Fruit fly (Drosophila melanogaster) whole organism, embryonic: ENCODE data around the gene CG1638.

Experiments
- Antp ChIP-seq: fragments of 200-800 bp; sonication (Bioruptor generic); optimal IDR thresholded peaks from 3 replicates; lab custom pipeline; 2016; ENCODE audit warnings: missing biosample characterization, missing genetic modification characterization
- Atf6 ChIP-seq: fragments of 200-800 bp; sonication (Bioruptor generic); IDR thresholded peaks from 2 replicates; pipeline ENCODE4 v1.3.6; 2022; ENCODE audit warnings: missing biosample characterization, missing genetic modification characterization
- Blimp-1 ChIP-seq: fragments of 200-800 bp; sonication (Bioruptor generic); optimal IDR thresholded peaks from 3 replicates; lab custom pipeline; 2018; ENCODE audit warnings: missing biosample characterization, missing genetic modification characterization, mild to moderate bottlenecking, moderate library complexity, missing genetic modification reagents
- CG11504 ChIP-seq: fragments of 200-800 bp; sonication (Bioruptor generic); optimal IDR thresholded peaks from 3 replicates; lab custom pipeline; 2019; ENCODE audit warnings: missing biosample characterization, mild to moderate bottlenecking, missing genetic modification characterization, moderate library complexity
- CG12942 ChIP-seq: fragments of 200-800 bp; sonication (Bioruptor generic); optimal IDR thresholded peaks from 3 replicates; lab custom pipeline; 2016; ENCODE audit warnings: missing biosample characterization, missing genetic modification characterization
- CG14014 ChIP-seq: fragments of 200-800 bp; sonication (Bioruptor generic); IDR thresholded peaks from 2 replicates; pipeline ENCODE4 v1.3.6; 2022; ENCODE audit warnings: missing biosample characterization, missing genetic modification characterization
- CG15514 ChIP-seq: fragments of 200-800 bp; sonication (Bioruptor generic); optimal IDR thresholded peaks from 3 replicates; lab custom pipeline; 2017; ENCODE audit warnings: missing biosample characterization, missing genetic modification characterization, mild to moderate bottlenecking, moderate library complexity, missing genetic modification reagents
- CG15696 ChIP-seq: fragments of 200-800 bp; sonication (Bioruptor generic); optimal IDR thresholded peaks from 2 replicates; lab custom pipeline; 2019; ENCODE audit warnings: missing biosample characterization, mild to moderate bottlenecking, missing genetic modification characterization, moderate library complexity
- CG17328 ChIP-seq: fragments of 200-800 bp; sonication (Bioruptor generic); IDR thresholded peaks from 2 replicates; pipeline ENCODE4 v1.3.6; 2022; ENCODE audit warnings: missing biosample characterization, missing genetic modification characterization
- CG17359 ChIP-seq: fragments of 200-800 bp; sonication (Bioruptor generic); optimal IDR thresholded peaks from 3 replicates; lab custom pipeline; 2018; ENCODE audit warnings: missing biosample characterization, mild to moderate bottlenecking, missing genetic modification characterization, moderate library complexity
- CG1792 ChIP-seq: fragments of 200-800 bp; sonication (Bioruptor generic); optimal IDR thresholded peaks from 2 replicates; lab custom pipeline; 2016; ENCODE audit warnings: missing biosample characterization, missing genetic modification characterization
- CG18599 ChIP-seq: fragments of 200-800 bp; sonication (Bioruptor generic); optimal IDR thresholded peaks from 3 replicates; lab custom pipeline; 2017; ENCODE audit warnings: missing biosample characterization, missing genetic modification characterization, mild to moderate bottlenecking, moderate library complexity, missing genetic modification reagents
- CG2678 ChIP-seq: fragments of 200-800 bp; sonication (Bioruptor generic); optimal IDR thresholded peaks from 3 replicates; lab custom pipeline; 2019; ENCODE audit warnings: missing biosample characterization, mild to moderate bottlenecking, missing genetic modification characterization, moderate library complexity
- CG30020 ChIP-seq: fragments of 200-800 bp; optimal IDR thresholded peaks from 2 replicates; lab custom pipeline; 2019; ENCODE audit warnings: missing biosample characterization, mild to moderate bottlenecking, missing genetic modification characterization, moderate library complexity
- CG30403 ChIP-seq: fragments of 200-800 bp; sonication (Bioruptor generic); optimal IDR thresholded peaks from 3 replicates; lab custom pipeline; 2016; ENCODE audit warnings: missing biosample characterization, missing genetic modification characterization
- CG3281 ChIP-seq: fragments of 200-800 bp; sonication (Bioruptor generic); optimal IDR thresholded peaks from 3 replicates; lab custom pipeline; 2017; ENCODE audit warnings: missing biosample characterization, mild to moderate bottlenecking, missing genetic modification characterization
- CG6813 ChIP-seq: fragments of 200-800 bp; sonication (Bioruptor generic); optimal IDR thresholded peaks from 2 replicates; lab custom pipeline; 2017; ENCODE audit warnings: missing biosample characterization, missing genetic modification characterization, mild to moderate bottlenecking, moderate library complexity, missing genetic modification reagents
- CG7556 ChIP-seq: fragments of 200-800 bp; sonication (Bioruptor generic); optimal IDR thresholded peaks from 2 replicates; lab custom pipeline; 2017; ENCODE audit warnings: missing biosample characterization, mild to moderate bottlenecking, missing genetic modification characterization
- CG7839 ChIP-seq: fragments of 200-800 bp; sonication (Bioruptor generic); optimal IDR thresholded peaks from 3 replicates; lab custom pipeline; 2018; ENCODE audit warnings: missing biosample characterization, mild to moderate bottlenecking, missing genetic modification characterization, moderate library complexity
- CG8290 ChIP-seq, 3 experiments: fragments of 200-800 bp; sonication (Bioruptor generic); optimal IDR thresholded peaks; 2 replicates each; lab custom pipeline; 2016 to 2019; ENCODE audit warnings: missing biosample characterization in 3 of 3, missing genetic modification characterization in 3 of 3, mild to moderate bottlenecking in 2 of 3, moderate library complexity in 1 of 3
- CG9609 ChIP-seq: fragments of 200-800 bp; sonication (Bioruptor generic); optimal IDR thresholded peaks from 3 replicates; lab custom pipeline; 2016; ENCODE audit warnings: missing biosample characterization, missing genetic modification characterization
- Ets65A ChIP-seq: fragments of 200-800 bp; sonication (Bioruptor generic); peaks from one replicate; lab custom pipeline; 2016; ENCODE audit warnings: missing biosample characterization, missing genetic modification characterization
- Fer1 ChIP-seq: fragments of 200-800 bp; sonication (Bioruptor generic); optimal IDR thresholded peaks from 2 replicates; lab custom pipeline; 2017; ENCODE audit warnings: missing biosample characterization, mild to moderate bottlenecking, missing genetic modification characterization
- H2.0 ChIP-seq: fragments of 200-800 bp; sonication (Bioruptor generic); IDR thresholded peaks from 2 replicates; pipeline ENCODE4 v1.3.6; 2022; ENCODE audit warnings: missing biosample characterization, missing genetic modification characterization
- HLHmδ ChIP-seq: fragments of 200-800 bp; sonication (Bioruptor generic); optimal IDR thresholded peaks from 2 replicates; lab custom pipeline; 2018; ENCODE audit warnings: missing biosample characterization, mild to moderate bottlenecking, missing genetic modification characterization, moderate library complexity
- Hsf ChIP-seq: fragments of 200-800 bp; sonication (Bioruptor generic); optimal IDR thresholded peaks from 3 replicates; lab custom pipeline; 2016; ENCODE audit warnings: missing biosample characterization, missing genetic modification characterization
- Optix ChIP-seq: fragments of 200-800 bp; sonication (Bioruptor generic); IDR thresholded peaks from 3 replicates; pipeline ENCODE4 v1.3.6; 2022; ENCODE audit warnings: missing biosample characterization, missing genetic modification characterization
- PHDP ChIP-seq: fragments of 200-800 bp; sonication (Bioruptor generic); optimal IDR thresholded peaks from 3 replicates; lab custom pipeline; 2018; ENCODE audit warnings: missing biosample characterization, mild to moderate bottlenecking, missing genetic modification characterization, moderate library complexity
- Ptx1 ChIP-seq: fragments of 200-800 bp; sonication (Bioruptor generic); IDR thresholded peaks from 2 replicates; pipeline ENCODE4 v1.3.6; 2022; ENCODE audit warnings: missing biosample characterization, missing genetic modification characterization
- Rx ChIP-seq: fragments of 200-800 bp; sonication (Bioruptor generic); IDR thresholded peaks from 2 replicates; pipeline ENCODE4 v1.3.6; 2022; ENCODE audit warnings: missing biosample characterization, missing genetic modification characterization
- Sox102F ChIP-seq: fragments of 200-800 bp; sonication (Bioruptor generic); optimal IDR thresholded peaks from 2 replicates; lab custom pipeline; 2018; ENCODE audit warnings: missing biosample characterization, mild to moderate bottlenecking, missing genetic modification characterization, moderate library complexity
- Trl ChIP-seq, 3 experiments: fragments of >200 bp in 2 of 3; fragments of 200-800 bp in 1 of 3; sonication (Bioruptor generic) in 1 of 3; optimal IDR thresholded peaks; 2 replicates in 1 of 3; 3 replicates in 2 of 3; lab custom pipeline; 2016 to 2017; ENCODE audit warnings: missing biosample characterization in 1 of 3, missing genetic modification characterization in 1 of 3
- Xbp1 ChIP-seq: fragments of 200-800 bp; sonication (Bioruptor generic); optimal IDR thresholded peaks from 3 replicates; lab custom pipeline; 2016; ENCODE audit warnings: missing biosample characterization, mild to moderate bottlenecking, missing genetic modification characterization
- al ChIP-seq: fragments of 200-800 bp; sonication (Bioruptor generic); IDR thresholded peaks from 2 replicates; pipeline ENCODE4 v1.3.6; 2022; ENCODE audit warnings: missing biosample characterization, missing genetic modification characterization
- az2 ChIP-seq: fragments of 200-800 bp; sonication (Bioruptor generic); optimal IDR thresholded peaks from 3 replicates; lab custom pipeline; 2016; ENCODE audit warnings: missing biosample characterization, missing genetic modification characterization
- cwo ChIP-seq: fragments of 200-800 bp; sonication (Bioruptor generic); optimal IDR thresholded peaks from 3 replicates; lab custom pipeline; 2017; ENCODE audit warnings: missing biosample characterization, missing genetic modification characterization, mild to moderate bottlenecking, moderate library complexity, missing genetic modification reagents
- da ChIP-seq: fragments of 200-800 bp; sonication (Bioruptor generic); optimal IDR thresholded peaks from 2 replicates; lab custom pipeline; 2016; ENCODE audit warnings: missing biosample characterization, missing genetic modification characterization
- gem ChIP-seq: fragments of 200-800 bp; sonication (Bioruptor generic); optimal IDR thresholded peaks from 2 replicates; lab custom pipeline; 2019; ENCODE audit warnings: missing biosample characterization, mild to moderate bottlenecking, missing genetic modification characterization, moderate library complexity
- grau ChIP-seq: fragments of 200-800 bp; optimal IDR thresholded peaks from 3 replicates; lab custom pipeline; 2019; ENCODE audit warnings: missing biosample characterization, mild to moderate bottlenecking, missing genetic modification characterization, moderate library complexity
- gro ChIP-seq: fragments of 200-800 bp; sonication (Bioruptor generic); optimal IDR thresholded peaks from 2 replicates; lab custom pipeline; 2016; ENCODE audit warnings: missing biosample characterization, missing genetic modification characterization
- ken ChIP-seq: fragments of 200-800 bp; sonication (Bioruptor generic); IDR thresholded peaks from 3 replicates; pipeline ENCODE4 v1.3.6; 2022; ENCODE audit warnings: missing biosample characterization, missing genetic modification characterization
- lab ChIP-seq: fragments of 200-800 bp; sonication (Bioruptor generic); optimal IDR thresholded peaks from 3 replicates; lab custom pipeline; 2017; ENCODE audit warnings: missing biosample characterization, missing genetic modification characterization, mild to moderate bottlenecking, moderate library complexity, missing genetic modification reagents
- mam ChIP-seq: fragments of 200-800 bp; sonication (Bioruptor generic); optimal IDR thresholded peaks from 3 replicates; lab custom pipeline; 2016; ENCODE audit warnings: missing biosample characterization, missing genetic modification characterization
- sima ChIP-seq: fragments of 200-800 bp; sonication (Bioruptor generic); optimal IDR thresholded peaks from 2 replicates; lab custom pipeline; 2016; ENCODE audit warnings: missing biosample characterization, missing genetic modification characterization
- sr ChIP-seq: fragments of 200-800 bp; sonication (Bioruptor generic); IDR thresholded peaks from 3 replicates; pipeline ENCODE4 v1.3.6; 2022; ENCODE audit warnings: missing biosample characterization, missing genetic modification characterization
- tio ChIP-seq: fragments of 200-800 bp; sonication (Bioruptor generic); optimal IDR thresholded peaks from 2 replicates; lab custom pipeline; 2017; ENCODE audit warnings: missing biosample characterization, missing genetic modification characterization, inconsistent platforms
- ttk ChIP-seq: fragments of 200-800 bp; sonication (Bioruptor generic); IDR thresholded peaks from 2 replicates; pipeline ENCODE4 v2.1.2; 2022; ENCODE audit warnings: missing biosample characterization, missing genetic modification characterization
- zen ChIP-seq: fragments of 200-800 bp; sonication (Bioruptor generic); optimal IDR thresholded peaks from 3 replicates; lab custom pipeline; 2018; ENCODE audit warnings: missing biosample characterization, mild to moderate bottlenecking, missing genetic modification characterization, moderate library complexity
- zf30C ChIP-seq: fragments of 200-800 bp; sonication (Bioruptor generic); optimal IDR thresholded peaks from 3 replicates; lab custom pipeline; 2018; ENCODE audit warnings: missing biosample characterization, mild to moderate bottlenecking, missing genetic modification characterization

The CG1638 gene

dm6 chr3R:31632316-31632715 lies 41.9 kb downstream of the CG1638 start (continued):
- TF ChIP-seq Sox102F (GFP tag; lab: Kevin White, UChicago) (peak; percentile 50), cwo (GFP tag; lab: Kevin White, UChicago) (peak; percentile 4), Blimp-1 (GFP tag; lab: Kevin White, UChicago) (peak; percentile 56), CG8290 (GFP tag; optimal IDR thresholded peaks at IDR 0.05; lab: Kevin White, UChicago) (no peak), CG8290 (tag; optimal IDR thresholded peaks at IDR 0.05; lab: Kevin White, UChicago) (peak in 1 of 2 experiments; percentile 46), CG17328 (0 out of 2 replicates have a peak, but pooled peaks have one; percentile 25), Ets65A (GFP tag; lab: Kevin White, UChicago) (peak; percentile 67), CG17359 (peak; percentile 8), CG6813 (GFP tag; lab: Kevin White, UChicago) (no peak), CG2678 (tag; lab: Kevin White, UChicago) (peak; percentile 5), CG7839 (peak; percentile 19), CG15514 (GFP tag; lab: Kevin White, UChicago) (peak; percentile 1), Optix (0 out of 3 replicates have a peak, but pooled peaks have one; percentile 6), ken (GFP tag; lab: Robert Waterston, UW) (0 out of 3 replicates have a peak, but pooled peaks have one; percentile 20), CG30403 (GFP tag; lab: Kevin White, UChicago) (peak; percentile 16), Ptx1 (GFP tag; lab: Robert Waterston, UW) (0 out of 2 replicates have a peak, but pooled peaks have one; percentile 26), Trl (optimal IDR thresholded peaks at IDR 0.05; lab: Kevin White, UChicago) (no peak), Trl (GFP tag; optimal IDR thresholded peaks at IDR 0.05; lab: Kevin White, UChicago) (peak; percentile 16), Xbp1 (GFP tag; lab: Kevin White, UChicago) (peak; percentile 33), al (GFP tag; lab: Robert Waterston, UW) (0 out of 2 replicates have a peak, but pooled peaks have one; percentile 10), CG11504 (tag; lab: Kevin White, UChicago) (peak; percentile 37), PHDP (tag; lab: Kevin White, UChicago) (peak; percentile 24), Rx (GFP tag; lab: Robert Waterston, UW) (no peak; the same call in 1 of the 2 replicates), lab (GFP tag; lab: Kevin White, UChicago) (peak; percentile 47), CG18599 (GFP tag; lab: Kevin White, UChicago) (peak; percentile 44), CG7556 (GFP tag; lab: Kevin White, UChicago) (peak; percentile 9), HLHmδ (no peak)

dm6 chr3R:31636501-31636900 lies 46.1 kb downstream of the CG1638 start:
- TF ChIP-seq CG1792 (GFP tag; lab: Kevin White, UChicago) (peak; percentile 29), CG14014 (GFP tag; lab: Robert Waterston, UW) (peak; percentile 73), grau (tag; lab: Kevin White, UChicago) (peak; percentile 51), CG3281 (GFP tag; lab: Kevin White, UChicago) (peak; percentile 56), CG15514 (GFP tag; lab: Kevin White, UChicago) (peak; percentile 41), gro (GFP tag; lab: Kevin White, UChicago) (peak; percentile 47), Hsf (GFP tag; lab: Kevin White, UChicago) (peak; percentile 35), sima (no peak), CG11504 (tag; lab: Kevin White, UChicago) (peak; percentile 43), zf30C (GFP tag; lab: Kevin White, UChicago) (peak; percentile 29), gem (tag; lab: Kevin White, UChicago) (peak; percentile 51), da (no peak), Fer1 (peak; percentile 67), CG12942 (no peak), ttk (GFP tag; lab: Robert Waterston, UW) (peak; percentile 23; the same call in 1 of the 2 replicates), Atf6 (peak; percentile 36; the same call in 1 of the 2 replicates), H2.0 (GFP tag; lab: Robert Waterston, UW) (no peak), tio (no peak), az2 (GFP tag; lab: Kevin White, UChicago) (no peak), sr (GFP tag; lab: Robert Waterston, UW) (no peak), CG30020 (tag; lab: Kevin White, UChicago) (no peak), zen (tag; lab: Kevin White, UChicago) (peak; percentile 7), Antp (GFP tag; lab: Kevin White, UChicago) (peak; percentile 30), mam (GFP tag; lab: Kevin White, UChicago) (peak; percentile 40), CG9609 (GFP tag; lab: Kevin White, UChicago) (peak; percentile 34), CG15696 (tag; lab: Kevin White, UChicago) (peak; percentile 9)
